Worm (Caenorhabditis elegans) whole organism, mixed stage, embryonic: ENCODE results near the gene ilcr-1.

Experiments
- M03D4.4 ChIP-seq: sonication (generic microtip); optimal IDR thresholded peaks from 2 replicates; lab custom pipeline; 2017; ENCODE audit warnings: mild to moderate bottlenecking, missing genetic modification characterization, missing compliant biosample characterization
- lin-13 ChIP-seq: fragments of 150-350 bp; optimal IDR thresholded peaks from 2 replicates; lab custom pipeline; 2014; ENCODE audit warnings: missing biosample characterization, missing genetic modification characterization
- lsy-2 ChIP-seq: fragments of 150-350 bp; optimal IDR thresholded peaks from 2 replicates; lab custom pipeline; 2014; ENCODE audit warnings: missing biosample characterization, missing genetic modification characterization
- mab-5 ChIP-seq: fragments of 150-350 bp; optimal IDR thresholded peaks from 2 replicates; lab custom pipeline; 2014; ENCODE audit warnings: missing biosample characterization, missing genetic modification characterization
- mep-1 ChIP-seq: fragments of 150-350 bp; optimal IDR thresholded peaks from 2 replicates; lab custom pipeline; 2017; ENCODE audit warnings: missing biosample characterization, missing genetic modification reagents, missing genetic modification characterization, inconsistent platforms
- nhr-28 ChIP-seq: fragments of 150-350 bp; optimal IDR thresholded peaks from 2 replicates; lab custom pipeline; 2014; ENCODE audit warnings: missing biosample characterization, missing genetic modification characterization
- pha-4 ChIP-seq: fragments of 150-350 bp; optimal IDR thresholded peaks from 2 replicates; lab custom pipeline; 2018; ENCODE audit warnings: missing biosample characterization, missing genetic modification reagents, missing genetic modification characterization
- snpc-4 ChIP-seq: fragments of 150-350 bp; optimal IDR thresholded peaks from 2 replicates; lab custom pipeline; 2014; ENCODE audit warnings: missing biosample characterization, missing genetic modification characterization
- sptf-1 ChIP-seq: sonication (generic microtip); optimal IDR thresholded peaks from 2 replicates; lab custom pipeline; 2017; ENCODE audit warnings: mild to moderate bottlenecking, missing genetic modification characterization, moderate library complexity, missing compliant biosample characterization
- unc-62 ChIP-seq: fragments of 150-350 bp; optimal IDR thresholded peaks from 2 replicates; lab custom pipeline; 2014; ENCODE audit warnings: missing biosample characterization, missing genetic modification reagents, missing genetic modification characterization
- ztf-11 ChIP-seq: fragments of 150-350 bp; optimal IDR thresholded peaks from 2 replicates; lab custom pipeline; 2014; ENCODE audit warnings: missing biosample characterization, missing genetic modification characterization

DNA sequence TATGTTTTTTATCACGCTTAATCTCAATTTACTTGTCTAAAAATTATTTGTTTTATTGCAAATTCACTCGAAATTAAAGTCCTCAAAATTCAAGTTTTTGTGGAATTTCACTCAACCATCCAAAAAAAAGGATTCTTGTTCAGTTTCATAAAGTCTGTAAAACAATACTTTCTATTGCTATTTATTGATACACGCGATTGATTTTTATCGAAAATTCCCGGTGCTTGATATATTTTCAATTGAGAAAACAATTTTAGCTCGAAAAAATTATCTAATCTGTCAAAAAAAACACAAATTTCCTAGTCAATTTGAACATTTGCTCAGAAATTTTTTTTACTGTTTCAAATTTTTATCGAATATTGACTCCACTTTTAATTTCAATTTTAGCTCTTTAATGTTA is 6.3 kb upstream of the ilcr-1 start:
- TF ChIP-seq M03D4.4 (tag; lab: Kevin White, UChicago) (no peak), unc-62 (GFP tag; lab: Kevin White, UChicago) (no peak), pha-4 (no peak), mep-1 (tag; lab: Kevin White, UChicago) (no peak), snpc-4 (tag; lab: Kevin White, UChicago) (no peak), sptf-1 (tag; lab: Kevin White, UChicago) (no peak), mab-5 (tag; lab: Kevin White, UChicago) (no peak), ztf-11 (tag; lab: Kevin White, UChicago) (no peak), lin-13 (tag; lab: Kevin White, UChicago) (no peak), nhr-28 (tag; lab: Kevin White, UChicago) (no peak), lsy-2 (tag; lab: Kevin White, UChicago) (no peak)
